Worm (Caenorhabditis elegans) whole organism, L4/young adult: ENCODE results near the gene fbxa-155.

Experiments used
- dao-5 ChIP-seq: sonication (generic microtip); optimal IDR thresholded peaks from 2 replicates; lab custom pipeline; 2016; ENCODE audit warnings: missing genotype, missing genetic modification characterization, moderate library complexity, missing compliant biosample characterization
- him-1 ChIP-seq: sonication (generic microtip); optimal IDR thresholded peaks from 2 replicates; lab custom pipeline; 2016; ENCODE audit warnings: missing genotype, missing genetic modification reagents, missing genetic modification characterization, missing compliant biosample characterization

ce11 chrIII:10033213-10033612 lies 23.2 kb upstream of the fbxa-155 start, which contains the start of gene M04D8.5:
- TF ChIP-seq him-1 (no peak), dao-5 (no peak)
